Fruit fly (Drosophila melanogaster): ENCODE results near the gene tsg.

DNA sequence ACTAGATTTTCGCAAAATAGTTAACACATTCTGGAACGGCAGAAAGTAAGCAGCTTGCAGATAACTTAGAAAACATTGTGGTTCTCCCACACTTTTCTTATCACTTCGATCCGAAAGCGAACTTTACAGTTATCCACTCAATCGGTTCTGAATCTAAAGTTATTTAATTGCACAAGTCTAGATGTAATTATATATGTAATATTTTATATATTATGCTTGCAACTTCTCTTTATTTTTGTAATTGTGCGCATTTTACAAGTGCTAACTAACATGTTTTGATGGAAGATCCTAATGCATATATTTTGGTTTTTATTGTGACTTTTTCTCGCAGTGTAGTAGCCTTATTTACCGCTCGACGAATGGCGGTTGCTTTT lies 15.6 kb upstream of the tsg start:
- TF ChIP-seq Mnt (GFP tag; optimal IDR thresholded peaks at IDR 0.05) (no peak), Crg-1 (GFP tag; optimal IDR thresholded peaks at IDR 0.05) (no peak), cnc (optimal IDR thresholded peaks at IDR 0.05) (no peak)
